Worm (Caenorhabditis elegans) whole organism, midembryonic: ENCODE results near the gene F56D6.11.

Experiments used
- T22C8.4 ChIP-seq: fragments of 200-800 bp; sonication (Bioruptor generic); IDR thresholded peaks from 2 replicates; pipeline ENCODE4 v1.3.6; 2022; ENCODE audit warnings: missing genetic modification characterization, missing compliant biosample characterization
- cog-1 ChIP-seq: sonication (generic microtip); optimal IDR thresholded peaks from 2 replicates; lab custom pipeline; 2016; ENCODE audit warnings: missing genetic modification characterization, missing compliant biosample characterization
- flt-1 ChIP-seq: fragments of 200-800 bp; sonication (Bioruptor generic); IDR thresholded peaks from 2 replicates; pipeline ENCODE4 v1.3.6; 2022; ENCODE audit warnings: missing genetic modification characterization, missing compliant biosample characterization
- klf-2 ChIP-seq: fragments of 200-800 bp; sonication (Bioruptor generic); conservative IDR thresholded peaks from 2 replicates; pipeline ENCODE4 v1.3.6; 2022; ENCODE audit warnings: missing genetic modification reagents, missing genetic modification characterization, missing compliant biosample characterization
- med-1 ChIP-seq: sonication (generic microtip); optimal IDR thresholded peaks from 2 replicates; lab custom pipeline; 2017; ENCODE audit warnings: missing genetic modification characterization, mild to moderate bottlenecking, missing compliant biosample characterization, antibody characterized with exemption, missing genetic modification reagents; ENCODE audit not compliant: insufficient read depth
- ref-1 ChIP-seq: fragments of 200-800 bp; sonication (Bioruptor generic); conservative IDR thresholded peaks from 2 replicates; pipeline ENCODE4 v1.3.6; 2022; ENCODE audit warnings: missing genetic modification reagents, missing genetic modification characterization, missing compliant biosample characterization
- tab-1 ChIP-seq: fragments of 200-800 bp; sonication (Bioruptor generic); IDR thresholded peaks from 2 replicates; pipeline ENCODE4 v1.3.6; 2022; ENCODE audit warnings: missing genetic modification characterization, missing compliant biosample characterization
- ztf-23 ChIP-seq: fragments of 200-800 bp; sonication (Bioruptor generic); IDR thresholded peaks from 2 replicates; pipeline ENCODE4 v1.3.6; 2022; ENCODE audit warnings: missing genetic modification reagents, missing genetic modification characterization, missing compliant biosample characterization
- ztf-29 ChIP-seq: fragments of 200-800 bp; sonication (Bioruptor generic); IDR thresholded peaks from 2 replicates; pipeline ENCODE4 v1.3.6; 2022; ENCODE audit warnings: missing genetic modification reagents, missing genetic modification characterization, missing compliant biosample characterization

Gene F56D6.11

ce11 chrIV:3862948-3863347, 43.3 kb downstream of the F56D6.11 start:
- TF ChIP-seq tab-1 (GFP tag; lab: Robert Waterston, UW): no peak
- TF ChIP-seq ztf-29 (GFP tag; lab: Robert Waterston, UW): no peak
- TF ChIP-seq ref-1 (GFP tag; lab: Robert Waterston, UW): no peak
- no peak for TF ChIP-seq med-1 (GFP tag; lab: Kevin White, UChicago)
- no peak for TF ChIP-seq ztf-23 (GFP tag; lab: Robert Waterston, UW)
- no peak for TF ChIP-seq klf-2 (GFP tag; lab: Robert Waterston, UW)
- TF ChIP-seq T22C8.4: no peak
- no peak for TF ChIP-seq flt-1 (GFP tag; lab: Robert Waterston, UW)
- TF ChIP-seq cog-1: no peak

ce11 chrIV:3860419-3860818, 45.9 kb downstream of the F56D6.11 start:
- no peak for TF ChIP-seq T22C8.4
- TF ChIP-seq ztf-23 (GFP tag; lab: Robert Waterston, UW): no peak
- no peak for TF ChIP-seq med-1 (GFP tag; lab: Kevin White, UChicago)
- no peak for TF ChIP-seq flt-1 (GFP tag; lab: Robert Waterston, UW)
- TF ChIP-seq tab-1 (GFP tag; lab: Robert Waterston, UW): no peak
- no peak for TF ChIP-seq cog-1

DNA sequence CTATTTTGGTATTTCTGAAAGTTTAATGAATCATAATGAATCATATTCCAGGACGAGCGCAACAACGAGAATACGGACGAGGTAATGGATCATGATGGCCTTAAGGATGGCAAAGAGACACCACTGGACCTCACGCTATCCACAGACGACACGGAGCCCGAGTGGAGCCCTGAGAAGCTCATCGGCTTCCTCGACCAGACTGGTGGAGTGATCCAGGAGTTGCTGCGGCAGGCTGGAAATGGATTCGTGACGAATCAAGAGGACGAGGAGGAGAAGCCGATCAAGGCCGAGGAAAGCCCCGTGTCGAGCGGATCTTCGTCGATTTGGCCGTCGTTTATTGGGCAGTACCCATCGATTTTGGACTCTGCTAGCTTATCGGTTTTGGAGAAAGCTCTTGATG, 46.7 kb downstream of the F56D6.11 start:
- TF ChIP-seq tab-1 (GFP tag; lab: Robert Waterston, UW) (no peak), T22C8.4 (no peak), flt-1 (GFP tag; lab: Robert Waterston, UW) (no peak), ref-1 (GFP tag; lab: Robert Waterston, UW) (no peak), cog-1 (no peak)

ce11 chrIV:3857999-3858552, 48.2 kb downstream of the F56D6.11 start:
- TF ChIP-seq cog-1 (no peak), T22C8.4 (no peak), ztf-23 (GFP tag; lab: Robert Waterston, UW) (no peak), med-1 (GFP tag; lab: Kevin White, UChicago) (no peak), tab-1 (GFP tag; lab: Robert Waterston, UW) (no peak), flt-1 (GFP tag; lab: Robert Waterston, UW) (no peak), ztf-29 (GFP tag; lab: Robert Waterston, UW) (no peak), klf-2 (GFP tag; lab: Robert Waterston, UW) (no peak)

DNA sequence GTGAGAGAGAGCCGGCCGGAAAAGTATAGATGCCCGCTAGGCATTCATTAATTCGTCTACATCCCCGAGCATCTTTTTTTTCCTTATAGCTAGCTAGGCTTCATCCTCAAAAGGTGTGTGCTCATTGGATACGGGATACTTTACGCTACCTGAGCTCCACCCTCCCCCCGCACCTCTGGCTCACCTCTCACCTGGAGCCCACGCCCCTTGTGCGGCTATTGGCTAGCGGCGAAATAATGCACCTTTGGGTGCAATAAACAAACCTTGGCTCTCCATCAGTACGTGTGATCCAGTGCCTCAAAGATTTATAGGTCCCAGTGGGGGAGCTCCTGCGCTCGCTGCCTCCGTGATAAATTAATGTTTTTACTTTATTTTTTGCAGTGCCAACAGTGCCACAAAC, 50.1 kb downstream of the F56D6.11 start:
- TF ChIP-seq ztf-29 (GFP tag; lab: Robert Waterston, UW): no peak
- no peak for TF ChIP-seq cog-1
- no peak for TF ChIP-seq flt-1 (GFP tag; lab: Robert Waterston, UW)
- TF ChIP-seq ztf-23 (GFP tag; lab: Robert Waterston, UW): no peak
- no peak for TF ChIP-seq med-1 (GFP tag; lab: Kevin White, UChicago)
- TF ChIP-seq ref-1 (GFP tag; lab: Robert Waterston, UW): no peak
- TF ChIP-seq T22C8.4: no peak
- no peak for TF ChIP-seq klf-2 (GFP tag; lab: Robert Waterston, UW)
- no peak for TF ChIP-seq tab-1 (GFP tag; lab: Robert Waterston, UW)
